Fruit fly (Drosophila melanogaster) whole organism, prepupa: Measurements from ENCODE around the gene bru3.
A peak's percentile ranks its signal among the peaks of the same experiment; 100 is the strongest.

Source experiments
- Blimp-1 ChIP-seq: fragments of 200-800 bp; sonication (Bioruptor generic); optimal IDR thresholded peaks from 3 replicates; lab custom pipeline; 2017; ENCODE audit warnings: missing biosample characterization, missing genetic modification characterization, mild to moderate bottlenecking, moderate library complexity, missing genetic modification reagents
- CG10631 ChIP-seq: fragments of 200-800 bp; sonication (Bioruptor generic); optimal IDR thresholded peaks from 2 replicates; lab custom pipeline; 2016; ENCODE audit warnings: missing biosample characterization, missing genetic modification characterization
- CG11294 ChIP-seq: fragments of 200-800 bp; sonication (Bioruptor generic); IDR thresholded peaks from 2 replicates; pipeline ENCODE4 v1.3.6; 2022; ENCODE audit warnings: missing biosample characterization, missing genetic modification characterization
- CG11902 ChIP-seq: fragments of 200-800 bp; sonication (Bioruptor generic); optimal IDR thresholded peaks from 3 replicates; lab custom pipeline; 2016; ENCODE audit warnings: missing biosample characterization, missing genetic modification characterization
- CG15336 ChIP-seq: fragments of 200-800 bp; sonication (Bioruptor generic); IDR thresholded peaks from 2 replicates; pipeline ENCODE4 v1.3.6; 2022; ENCODE audit warnings: missing biosample characterization, missing genetic modification characterization
- CG1621 ChIP-seq: fragments of 200-800 bp; sonication (Bioruptor generic); optimal IDR thresholded peaks from 3 replicates; lab custom pipeline; 2018; ENCODE audit warnings: missing biosample characterization, mild to moderate bottlenecking, missing genetic modification characterization
- CG31627 ChIP-seq: fragments of 200-800 bp; sonication (Bioruptor generic); optimal IDR thresholded peaks from 3 replicates; lab custom pipeline; 2016; ENCODE audit warnings: missing biosample characterization, missing genetic modification characterization
- CG32006 ChIP-seq: fragments of 200-800 bp; sonication (Bioruptor generic); optimal IDR thresholded peaks from 3 replicates; lab custom pipeline; 2017; ENCODE audit warnings: missing biosample characterization, mild to moderate bottlenecking, missing genetic modification characterization
- CG34406 ChIP-seq: fragments of 200-800 bp; sonication (Bioruptor generic); optimal IDR thresholded peaks from 3 replicates; lab custom pipeline; 2016; ENCODE audit warnings: missing biosample characterization, missing genetic modification characterization
- CG4318 ChIP-seq: fragments of 200-800 bp; sonication (Bioruptor generic); optimal IDR thresholded peaks from 3 replicates; lab custom pipeline; 2017; ENCODE audit warnings: missing biosample characterization, mild to moderate bottlenecking, missing genetic modification characterization
- CG6792 ChIP-seq: fragments of 200-800 bp; sonication (Bioruptor generic); optimal IDR thresholded peaks from 3 replicates; lab custom pipeline; 2016; ENCODE audit warnings: missing biosample characterization, missing genetic modification characterization
- CG6854 ChIP-seq: fragments of 200-800 bp; sonication (Bioruptor generic); optimal IDR thresholded peaks from 2 replicates; lab custom pipeline; 2017; ENCODE audit warnings: missing biosample characterization, mild to moderate bottlenecking, missing genetic modification characterization
- CG7368 ChIP-seq: fragments of 200-800 bp; sonication (Bioruptor generic); optimal IDR thresholded peaks from 3 replicates; lab custom pipeline; 2016; ENCODE audit warnings: missing biosample characterization, missing genetic modification characterization
- CG8319 ChIP-seq: fragments of 200-800 bp; sonication (Bioruptor generic); optimal IDR thresholded peaks from 3 replicates; lab custom pipeline; 2016; ENCODE audit warnings: missing biosample characterization, missing genetic modification characterization
- CG8632 ChIP-seq: fragments of 200-800 bp; sonication (Bioruptor generic); optimal IDR thresholded peaks from 3 replicates; lab custom pipeline; 2016; ENCODE audit warnings: missing biosample characterization, missing genetic modification characterization
- Eip78C ChIP-seq: fragments of 200-800 bp; sonication (Bioruptor generic); peaks from one replicate; lab custom pipeline; 2016; ENCODE audit warnings: missing biosample characterization, missing genetic modification characterization
- Eip93F ChIP-seq: fragments of 200-800 bp; sonication (Bioruptor generic); optimal IDR thresholded peaks from 2 replicates; lab custom pipeline; 2016; ENCODE audit warnings: missing biosample characterization, mild to moderate bottlenecking, missing genetic modification characterization
- Ets21C ChIP-seq: fragments of 200-800 bp; sonication (Bioruptor generic); optimal IDR thresholded peaks from 3 replicates; lab custom pipeline; 2016; ENCODE audit warnings: missing biosample characterization, missing genetic modification characterization
- Ets96B ChIP-seq: fragments of 200-800 bp; optimal IDR thresholded peaks from 2 replicates; lab custom pipeline; 2019; ENCODE audit warnings: missing biosample characterization, mild to moderate bottlenecking, missing genetic modification characterization, moderate library complexity
- Gug ChIP-seq: fragments of 200-800 bp; sonication (Bioruptor generic); IDR thresholded peaks from 2 replicates; pipeline ENCODE4 v1.3.6; 2022; ENCODE audit warnings: missing biosample characterization, missing genetic modification characterization
- Hr39 ChIP-seq: fragments of 200-800 bp; sonication (Bioruptor generic); optimal IDR thresholded peaks from 2 replicates; lab custom pipeline; 2016; ENCODE audit warnings: missing biosample characterization, missing genetic modification characterization
- Hr4 ChIP-seq: fragments of 200-800 bp; sonication (Bioruptor generic); optimal IDR thresholded peaks from 3 replicates; lab custom pipeline; 2016; ENCODE audit warnings: missing biosample characterization, missing genetic modification characterization
- Lpt ChIP-seq: fragments of 200-800 bp; sonication (Bioruptor generic); optimal IDR thresholded peaks from 3 replicates; lab custom pipeline; 2016; ENCODE audit warnings: missing biosample characterization, missing genetic modification characterization
- Smox ChIP-seq: fragments of 200-800 bp; sonication (Bioruptor generic); optimal IDR thresholded peaks from 3 replicates; lab custom pipeline; 2016; ENCODE audit warnings: missing biosample characterization, missing genetic modification characterization
- Sox14 ChIP-seq: fragments of 200-800 bp; sonication (Bioruptor generic); optimal IDR thresholded peaks from 3 replicates; lab custom pipeline; 2016; ENCODE audit warnings: missing biosample characterization, missing genetic modification characterization
- achi ChIP-seq: fragments of 200-800 bp; sonication (Bioruptor generic); optimal IDR thresholded peaks from 3 replicates; lab custom pipeline; 2016; ENCODE audit warnings: missing biosample characterization, missing genetic modification characterization
- acj6 ChIP-seq: fragments of 200-800 bp; sonication (Bioruptor generic); optimal IDR thresholded peaks from 3 replicates; lab custom pipeline; 2016; ENCODE audit warnings: missing biosample characterization, missing genetic modification characterization
- cyc ChIP-seq: fragments of 200-800 bp; sonication (Bioruptor generic); optimal IDR thresholded peaks from 3 replicates; lab custom pipeline; 2016; ENCODE audit warnings: missing biosample characterization, missing genetic modification characterization
- dac ChIP-seq: fragments of 200-800 bp; sonication (Bioruptor generic); optimal IDR thresholded peaks from 2 replicates; lab custom pipeline; 2017; ENCODE audit warnings: missing biosample characterization, mild to moderate bottlenecking, missing genetic modification characterization
- eg ChIP-seq: fragments of 200-800 bp; sonication (Bioruptor generic); IDR thresholded peaks from 3 replicates; pipeline ENCODE4 v1.3.6; 2022; ENCODE audit warnings: missing biosample characterization, missing genetic modification characterization
- esn ChIP-seq: fragments of 200-800 bp; sonication (Bioruptor generic); optimal IDR thresholded peaks from 2 replicates; lab custom pipeline; 2016; ENCODE audit warnings: missing biosample characterization, mild to moderate bottlenecking, missing genetic modification characterization, moderate library complexity
- fd59A ChIP-seq: fragments of 200-800 bp; sonication (Bioruptor generic); optimal IDR thresholded peaks from 2 replicates; lab custom pipeline; 2017; ENCODE audit warnings: missing biosample characterization, mild to moderate bottlenecking, missing genetic modification characterization, missing genetic modification reagents
- fd85E ChIP-seq: fragments of 200-800 bp; sonication (Bioruptor generic); optimal IDR thresholded peaks from 3 replicates; lab custom pipeline; 2016; ENCODE audit warnings: missing biosample characterization, missing genetic modification characterization
- fkh ChIP-seq: fragments of 200-800 bp; sonication (Bioruptor generic); optimal IDR thresholded peaks from 3 replicates; lab custom pipeline; 2017; ENCODE audit warnings: missing biosample characterization, mild to moderate bottlenecking, missing genetic modification characterization, moderate library complexity
- lz ChIP-seq: fragments of 200-800 bp; sonication (Bioruptor generic); optimal IDR thresholded peaks from 3 replicates; lab custom pipeline; 2016; ENCODE audit warnings: missing biosample characterization, missing genetic modification characterization
- pdm3 ChIP-seq: fragments of 200-800 bp; sonication (Bioruptor generic); optimal IDR thresholded peaks from 3 replicates; lab custom pipeline; 2016; ENCODE audit warnings: missing biosample characterization, missing genetic modification characterization
- spab ChIP-seq: fragments of 200-800 bp; sonication (Bioruptor generic); optimal IDR thresholded peaks from 2 replicates; lab custom pipeline; 2017; ENCODE audit warnings: missing biosample characterization, mild to moderate bottlenecking, missing genetic modification characterization, missing genetic modification reagents
- ss ChIP-seq, 2 experiments: fragments of 200-800 bp; sonication (Bioruptor generic); optimal IDR thresholded peaks; 2 replicates in 1 of 2; 3 replicates in 1 of 2; lab custom pipeline; 2017 to 2018; ENCODE audit warnings: mild to moderate bottlenecking in 2 of 2, missing biosample characterization in 2 of 2, missing genetic modification characterization in 2 of 2, moderate library complexity in 1 of 2
- svp ChIP-seq: fragments of 200-800 bp; sonication (Bioruptor generic); peaks from one replicate; lab custom pipeline; 2016; ENCODE audit warnings: missing biosample characterization, missing genetic modification characterization

The bru3 gene

DNA sequence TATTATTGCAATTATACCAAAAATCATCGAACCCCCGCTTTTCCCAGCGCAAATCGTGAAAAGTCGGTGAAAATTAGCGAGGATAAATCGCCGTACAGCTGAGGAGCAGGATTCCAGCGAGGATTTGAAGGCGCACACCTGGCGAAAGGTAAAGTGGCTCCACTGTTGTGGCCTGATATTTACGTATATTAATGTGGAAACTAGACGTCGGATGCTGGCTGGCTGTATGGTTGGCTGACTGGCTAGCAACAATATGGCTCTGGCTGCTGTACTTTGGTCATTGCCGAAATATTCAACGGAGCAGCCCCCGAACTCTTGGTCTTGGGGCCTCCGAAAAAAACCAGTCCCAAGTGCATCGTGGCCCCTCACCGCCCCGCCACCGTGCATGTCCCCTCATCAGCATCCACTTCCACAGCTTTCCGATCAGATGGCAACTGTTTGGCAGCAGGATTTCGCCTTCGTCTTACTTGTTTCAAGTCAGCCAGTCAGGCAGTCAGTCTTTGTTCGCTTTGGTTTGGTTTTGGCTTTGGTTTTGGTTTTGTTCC lies 316.3 kb downstream of the bru3 start (continued):
- TF ChIP-seq CG32006, result no peak
- TF ChIP-seq eg (GFP tag; lab: Robert Waterston, UW), result 0 out of 3 replicates have a peak, but pooled peaks have one; percentile 10
- TF ChIP-seq esn (GFP tag; lab: Kevin White, UChicago), result no peak

DNA sequence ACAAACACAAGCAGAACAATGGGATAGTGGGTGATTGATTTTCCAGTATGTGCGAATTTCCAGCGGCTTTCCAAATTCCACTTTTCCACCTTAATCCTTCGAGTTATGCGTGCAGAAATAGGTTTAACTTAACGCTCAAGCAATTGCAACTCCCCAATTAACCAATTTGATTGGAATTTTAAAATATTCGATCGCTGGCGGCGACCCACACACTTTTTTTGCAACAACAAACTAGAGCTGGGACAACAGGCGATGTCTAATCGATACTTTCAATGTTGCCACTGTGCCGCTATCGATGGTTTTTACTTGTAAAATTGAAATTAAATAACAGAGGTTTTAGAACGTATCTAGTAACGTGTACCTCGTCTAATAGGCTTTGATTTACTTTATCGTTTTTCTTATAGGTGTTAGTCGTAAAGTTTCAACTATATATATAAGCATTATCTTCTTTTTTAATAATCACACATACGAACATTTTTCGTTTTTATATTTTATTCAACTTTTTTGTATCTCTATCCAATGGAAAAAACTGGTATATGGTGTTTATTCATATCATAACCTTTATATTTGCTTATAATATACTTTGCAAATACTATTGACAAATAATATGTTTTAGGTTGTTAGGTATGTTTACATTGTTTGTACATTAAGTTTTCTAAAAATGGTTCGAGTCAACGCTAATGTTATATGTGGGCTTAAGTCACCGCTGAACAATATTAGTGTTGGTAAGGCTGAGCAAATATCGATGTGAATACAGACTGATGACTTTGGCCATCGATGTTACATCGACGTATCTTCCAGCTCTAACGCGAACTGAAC lies 316.9 kb downstream of the bru3 start, which contains the start of the genes Abp1 and Tgi:
Abp1 (minus strand) TSS at position 240 of the 819 bp plus-strand sequence.
Tgi (plus strand) TSS at position 757 of the 819 bp plus-strand sequence.
- TF ChIP-seq Eip78C (GFP tag; lab: Kevin White, UChicago), result peak; percentile 64
- TF ChIP-seq acj6 (GFP tag; lab: Kevin White, UChicago), result no peak
- peak; percentile 2 for TF ChIP-seq esn (GFP tag; lab: Kevin White, UChicago)
- TF ChIP-seq svp (GFP tag; lab: Kevin White, UChicago), result peak; percentile 29
- peak; percentile 57 for TF ChIP-seq Sox14
- TF ChIP-seq lz (GFP tag; lab: Kevin White, UChicago), result peak; percentile 3
- TF ChIP-seq fd85E (GFP tag; lab: Kevin White, UChicago), result no peak
- peak; percentile 34 for TF ChIP-seq CG6854 (GFP tag; lab: Kevin White, UChicago)
- no peak for TF ChIP-seq CG1621 (tag; lab: Kevin White, UChicago)
- TF ChIP-seq fkh (GFP tag; lab: Kevin White, UChicago), result peak; percentile 75
- TF ChIP-seq cyc (GFP tag; lab: Kevin White, UChicago), result no peak
- peak; percentile 4 for TF ChIP-seq CG31627
- peak; percentile 4 for TF ChIP-seq Hr39 (GFP tag; lab: Kevin White, UChicago)

DNA sequence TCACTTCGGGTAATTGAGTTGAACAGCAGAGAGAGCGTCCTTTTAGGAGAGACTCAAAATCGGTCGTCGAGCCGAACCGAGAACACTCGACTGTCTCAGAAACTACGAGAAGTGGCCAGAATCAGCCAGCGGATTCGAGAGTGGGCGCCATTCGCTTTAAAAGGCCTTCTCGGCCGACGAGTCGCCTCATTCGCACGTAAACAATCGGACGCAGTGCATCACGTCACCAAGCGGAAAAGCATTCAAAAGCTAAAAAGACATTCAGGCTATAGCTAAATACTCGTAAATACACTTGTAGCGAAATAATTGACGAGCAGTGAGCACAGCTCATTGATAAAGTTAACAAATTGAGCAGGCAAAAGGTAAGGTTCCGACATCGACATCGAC lies 323.0 kb downstream of the bru3 start:
- TF ChIP-seq Hr4 (GFP tag; lab: Kevin White, UChicago) (no peak), esn (GFP tag; lab: Kevin White, UChicago) (peak; percentile 38), Eip78C (GFP tag; lab: Kevin White, UChicago) (no peak), CG15336 (GFP tag; lab: Robert Waterston, UW) (peak; percentile 13; the same call in 1 of the 2 replicates), CG34406 (GFP tag; lab: Kevin White, UChicago) (no peak), CG31627 (no peak), Ets21C (GFP tag; lab: Kevin White, UChicago) (no peak), ss (GFP tag; optimal IDR thresholded peaks at IDR 0.05; lab: Kevin White, UChicago) (peak in 1 of 2 experiments; percentile 38)

DNA sequence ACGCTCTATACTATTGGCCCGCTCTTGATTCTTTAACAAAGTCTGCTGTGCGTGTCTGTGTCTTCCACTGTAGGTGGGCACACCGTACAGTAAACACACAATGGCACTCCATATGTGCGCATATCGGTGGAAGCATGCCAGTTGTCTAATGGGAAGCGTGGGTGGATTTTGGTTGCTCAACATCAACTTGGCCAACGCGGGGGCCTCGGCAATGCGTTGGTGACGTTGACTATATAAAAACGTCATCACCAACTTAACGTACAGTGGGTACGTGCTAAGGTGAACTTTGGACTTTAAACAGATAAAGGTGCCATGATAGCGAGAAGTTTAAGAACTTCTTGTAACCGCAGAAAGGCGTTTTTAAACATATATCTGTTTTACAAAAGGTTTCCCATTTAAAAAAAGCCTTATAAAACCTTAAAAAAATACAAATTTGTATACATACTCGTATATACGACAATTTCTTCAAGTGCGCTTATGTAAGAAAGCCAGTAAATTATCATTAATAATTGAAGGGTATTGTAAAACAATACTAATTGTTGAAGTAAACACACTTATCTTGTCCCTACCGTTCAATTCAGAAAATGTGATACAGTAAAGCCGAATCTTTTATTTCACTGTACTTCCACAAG lies 323.5 kb downstream of the bru3 start:
- peak; percentile 45 for TF ChIP-seq pdm3 (GFP tag; lab: Kevin White, UChicago)
- TF ChIP-seq CG11902 (GFP tag; lab: Kevin White, UChicago), result peak; percentile 9
- TF ChIP-seq CG4318 (GFP tag; lab: Kevin White, UChicago), result peak; percentile 50
- peak; percentile 63 for TF ChIP-seq cyc (GFP tag; lab: Kevin White, UChicago)
- TF ChIP-seq achi, result peak; percentile 41
- no peak for TF ChIP-seq CG7368 (GFP tag; lab: Kevin White, UChicago)
- TF ChIP-seq Gug (GFP tag; lab: Robert Waterston, UW), result peak; percentile 26; the same call in 1 of the 2 replicates
- peak; percentile 40 for TF ChIP-seq Lpt (GFP tag; lab: Kevin White, UChicago)
- peak; percentile 75 for TF ChIP-seq svp (GFP tag; lab: Kevin White, UChicago)
- TF ChIP-seq Blimp-1 (GFP tag; lab: Kevin White, UChicago), result no peak
- peak; percentile 45 for TF ChIP-seq CG8632 (GFP tag; lab: Kevin White, UChicago)
- TF ChIP-seq Ets96B (tag; lab: Kevin White, UChicago), result peak; percentile 14
- TF ChIP-seq Smox, result peak; percentile 30
- TF ChIP-seq Ets21C (GFP tag; lab: Kevin White, UChicago), result peak; percentile 58
- no peak; the same call in 1 of the 2 replicates for TF ChIP-seq CG11294 (GFP tag; lab: Robert Waterston, UW)
- peak; percentile 54 for TF ChIP-seq CG10631 (GFP tag; lab: Kevin White, UChicago)
- peak; percentile 61 for TF ChIP-seq acj6 (GFP tag; lab: Kevin White, UChicago)
- TF ChIP-seq Eip78C (GFP tag; lab: Kevin White, UChicago), result peak; percentile 87
- TF ChIP-seq fd59A (GFP tag; lab: Kevin White, UChicago), result peak; percentile 8
- TF ChIP-seq CG6792 (GFP tag; lab: Kevin White, UChicago), result peak; percentile 33
- TF ChIP-seq lz (GFP tag; lab: Kevin White, UChicago), result peak; percentile 58
- peak; percentile 15 for TF ChIP-seq spab (GFP tag; lab: Kevin White, UChicago)
- TF ChIP-seq eg (GFP tag; lab: Robert Waterston, UW), result peak; percentile 15; the same call in 1 of the 3 replicates
- peak; percentile 65 for TF ChIP-seq CG32006
- TF ChIP-seq Hr4 (GFP tag; lab: Kevin White, UChicago), result peak; percentile 65
- TF ChIP-seq CG1621 (tag; lab: Kevin White, UChicago), result no peak
- no peak for TF ChIP-seq dac (GFP tag; lab: Kevin White, UChicago)
- no peak for TF ChIP-seq Eip93F (GFP tag; lab: Kevin White, UChicago)
- TF ChIP-seq Hr39 (GFP tag; lab: Kevin White, UChicago), result peak; percentile 61
- peak; percentile 27 for TF ChIP-seq CG8319 (GFP tag; lab: Kevin White, UChicago)
- peak; percentile 36 for TF ChIP-seq Sox14
- peak; percentile 25 for TF ChIP-seq fd85E (GFP tag; lab: Kevin White, UChicago)
